Worm (Caenorhabditis elegans): ENCODE measurements around the gene maa-1.

DNA sequence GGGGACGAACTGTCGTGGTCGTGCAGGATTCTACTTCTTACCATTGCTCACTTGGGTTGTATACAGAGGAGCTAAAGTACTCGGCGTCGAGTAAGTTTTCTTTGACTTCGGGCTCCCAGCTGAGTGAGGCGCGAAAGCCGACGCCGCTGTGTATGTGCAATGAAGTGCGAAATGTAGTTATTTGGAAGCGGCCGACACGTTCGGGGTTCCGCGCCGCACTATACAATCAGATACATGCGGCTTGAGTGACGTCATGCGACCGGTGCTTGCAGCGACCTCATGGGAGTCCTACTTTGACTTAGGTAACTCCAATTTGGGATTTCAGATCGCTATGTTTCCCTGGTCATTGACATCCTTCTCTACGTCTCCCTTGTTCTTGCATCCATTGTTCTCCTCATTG lies 4.5 kb downstream of the maa-1 start:
- TF ChIP-seq lim-7 (GFP tag; IDR thresholded peaks at IDR 0.05) (no peak), ZK546.5 (tag; optimal IDR thresholded peaks at IDR 0.05) (no peak), lin-13 (GFP tag; optimal IDR thresholded peaks at IDR 0.05) (no peak), F26F4.8 (GFP tag; conservative IDR thresholded peaks at IDR 0.05) (no peak), dpl-1 (GFP tag; optimal IDR thresholded peaks at IDR 0.05) (no peak), mxl-3 (GFP tag; optimal IDR thresholded peaks at IDR 0.05) (no peak), ceh-32 (tag; optimal IDR thresholded peaks at IDR 0.05; ENCODE audit: poor library complexity) (no peak)

Measured in whole organism, L4 larva.